Worm (Caenorhabditis elegans) whole organism, L2 larva: ENCODE measurements around the gene nos-2.
A peak's percentile ranks its signal among the peaks of the same experiment; 100 is the strongest.

Source experiments
- F13H6.1 ChIP-seq: sonication (generic microtip); optimal IDR thresholded peaks from 2 replicates; lab custom pipeline; 2016; ENCODE audit warnings: missing genetic modification characterization, missing compliant biosample characterization
- R02D3.7 ChIP-seq: fragments of 150-350 bp; optimal IDR thresholded peaks from 2 replicates; lab custom pipeline; 2014; ENCODE audit warnings: missing biosample characterization, missing genetic modification characterization
- Y55F3AM.14 ChIP-seq: fragments of 200-800 bp; sonication (Bioruptor generic); optimal IDR thresholded peaks from 2 replicates; lab custom pipeline; 2018; ENCODE audit warnings: mild to moderate bottlenecking, missing genetic modification characterization, missing compliant biosample characterization
- alr-1 ChIP-seq: fragments of 150-350 bp; optimal IDR thresholded peaks from 2 replicates; lab custom pipeline; 2014; ENCODE audit warnings: missing biosample characterization, missing genetic modification characterization
- blmp-1 ChIP-seq: sonication (generic microtip); optimal IDR thresholded peaks from 2 replicates; lab custom pipeline; 2017; ENCODE audit warnings: missing genetic modification characterization, mild to moderate bottlenecking, missing compliant biosample characterization, antibody characterized with exemption, moderate library complexity; ENCODE audit not compliant: insufficient read depth
- ceh-16 ChIP-seq: fragments of 150-350 bp; optimal IDR thresholded peaks from 2 replicates; lab custom pipeline; 2014; ENCODE audit warnings: missing biosample characterization, missing genetic modification characterization
- ceh-82 ChIP-seq: fragments of 150-350 bp; optimal IDR thresholded peaks from 2 replicates; lab custom pipeline; 2014; ENCODE audit warnings: missing biosample characterization, missing genetic modification characterization
- crh-2 ChIP-seq: sonication (generic microtip); optimal IDR thresholded peaks from 2 replicates; lab custom pipeline; 2017; ENCODE audit warnings: missing biosample characterization, missing genetic modification characterization
- dmd-4 ChIP-seq: sonication (generic microtip); optimal IDR thresholded peaks from 2 replicates; lab custom pipeline; 2017; ENCODE audit warnings: missing biosample characterization, missing genetic modification characterization
- egl-27 ChIP-seq: sonication (generic microtip); optimal IDR thresholded peaks from 3 replicates; lab custom pipeline; 2017; ENCODE audit warnings: missing biosample characterization, missing genetic modification reagents, missing genetic modification characterization
- elt-1 ChIP-seq: fragments of 150-350 bp; optimal IDR thresholded peaks from 2 replicates; lab custom pipeline; 2014; ENCODE audit warnings: missing biosample characterization, missing genetic modification characterization
- fos-1 ChIP-seq: fragments of 150-350 bp; optimal IDR thresholded peaks from 2 replicates; lab custom pipeline; 2014; ENCODE audit warnings: missing biosample characterization, missing genetic modification characterization
- gmeb-1 ChIP-seq: fragments of 150-350 bp; optimal IDR thresholded peaks from 2 replicates; lab custom pipeline; 2014; ENCODE audit warnings: missing biosample characterization, missing genetic modification characterization
- lin-11 ChIP-seq: fragments of 150-350 bp; sonication (generic microtip); optimal IDR thresholded peaks from 2 replicates; lab custom pipeline; 2014; ENCODE audit warnings: missing biosample characterization, missing genetic modification characterization, inconsistent platforms, mixed read lengths
- lin-13 ChIP-seq: fragments of 150-350 bp; optimal IDR thresholded peaks from 2 replicates; lab custom pipeline; 2014; ENCODE audit warnings: missing biosample characterization, missing genetic modification reagents, missing genetic modification characterization
- lin-39 ChIP-seq: fragments of 150-350 bp; optimal IDR thresholded peaks from 2 replicates; lab custom pipeline; 2014; ENCODE audit warnings: missing biosample characterization, missing genetic modification reagents, missing genetic modification characterization
- lsy-2 ChIP-seq, 2 experiments: fragments of 150-350 bp in 1 of 2; sonication (generic microtip) in 1 of 2; optimal IDR thresholded peaks; 2 replicates each; lab custom pipeline; 2014 to 2017; ENCODE audit warnings: missing biosample characterization in 2 of 2, missing genetic modification characterization in 2 of 2
- mab-5 ChIP-seq: fragments of 150-350 bp; optimal IDR thresholded peaks from 2 replicates; lab custom pipeline; 2014; ENCODE audit warnings: missing biosample characterization, missing genetic modification characterization
- mdl-1 ChIP-seq, 2 experiments: fragments of 150-350 bp in 1 of 2; sonication (generic microtip) in 1 of 2; optimal IDR thresholded peaks; 2 replicates each; lab custom pipeline; 2017; ENCODE audit warnings: missing biosample characterization in 2 of 2, missing genetic modification characterization in 2 of 2
- nhr-10 ChIP-seq: sonication (generic microtip); optimal IDR thresholded peaks from 2 replicates; lab custom pipeline; 2017; ENCODE audit warnings: missing biosample characterization, missing genetic modification characterization
- nhr-11 ChIP-seq: fragments of 150-350 bp; optimal IDR thresholded peaks from 2 replicates; lab custom pipeline; 2014; ENCODE audit warnings: missing biosample characterization, missing genetic modification characterization
- nhr-129 ChIP-seq: fragments of 150-350 bp; optimal IDR thresholded peaks from 2 replicates; lab custom pipeline; 2014; ENCODE audit warnings: missing biosample characterization, missing genetic modification characterization
- nhr-21 ChIP-seq: fragments of 150-350 bp; optimal IDR thresholded peaks from 2 replicates; lab custom pipeline; 2014; ENCODE audit warnings: missing biosample characterization, missing genetic modification characterization
- nhr-23 ChIP-seq: fragments of 150-350 bp; optimal IDR thresholded peaks from 2 replicates; lab custom pipeline; 2014; ENCODE audit warnings: missing biosample characterization, missing genetic modification reagents, missing genetic modification characterization
- nhr-237 ChIP-seq: fragments of 150-350 bp; optimal IDR thresholded peaks from 2 replicates; lab custom pipeline; 2014; ENCODE audit warnings: missing biosample characterization, missing genetic modification characterization
- nhr-25 ChIP-seq: fragments of 150-350 bp; sonication (generic microtip); optimal IDR thresholded peaks from 3 replicates; lab custom pipeline; 2014; ENCODE audit warnings: missing biosample characterization, missing genetic modification characterization
- nhr-6 ChIP-seq: fragments of 150-350 bp; optimal IDR thresholded peaks from 2 replicates; lab custom pipeline; 2014; ENCODE audit warnings: missing biosample characterization, missing genetic modification characterization
- peb-1 ChIP-seq: fragments of 150-350 bp; optimal IDR thresholded peaks from 2 replicates; lab custom pipeline; 2014; ENCODE audit warnings: missing biosample characterization, missing genetic modification characterization
- sem-4 ChIP-seq: fragments of 150-350 bp; optimal IDR thresholded peaks from 2 replicates; lab custom pipeline; 2014; ENCODE audit warnings: missing biosample characterization, missing genetic modification reagents, missing genetic modification characterization
- skn-1 ChIP-seq: sonication (generic microtip); optimal IDR thresholded peaks from 2 replicates; lab custom pipeline; 2017; ENCODE audit warnings: missing biosample characterization, missing genetic modification characterization
- sma-3 ChIP-seq: sonication (generic microtip); optimal IDR thresholded peaks from 2 replicates; lab custom pipeline; 2016; ENCODE audit warnings: missing genetic modification reagents, missing genetic modification characterization, missing compliant biosample characterization
- sma-9 ChIP-seq, 2 experiments: fragments of 150-350 bp in 1 of 2; sonication (generic microtip) in 1 of 2; optimal IDR thresholded peaks; 2 replicates each; lab custom pipeline; 2014 to 2016; ENCODE audit warnings: missing genetic modification characterization in 2 of 2, mild to moderate bottlenecking in 1 of 2, missing biosample characterization in 1 of 2, missing compliant biosample characterization in 1 of 2, missing genetic modification reagents in 1 of 2, moderate library complexity in 1 of 2
- unc-39 ChIP-seq: fragments of 150-350 bp; optimal IDR thresholded peaks from 2 replicates; lab custom pipeline; 2014; ENCODE audit warnings: missing biosample characterization, missing genetic modification characterization
- unc-55 ChIP-seq: fragments of 150-350 bp; sonication (generic microtip); optimal IDR thresholded peaks from 3 replicates; lab custom pipeline; 2014; ENCODE audit warnings: missing biosample characterization, missing genetic modification reagents, missing genetic modification characterization
- ztf-4 ChIP-seq: fragments of 150-350 bp; optimal IDR thresholded peaks from 2 replicates; lab custom pipeline; 2014; ENCODE audit warnings: missing biosample characterization, missing genetic modification characterization

nos-2 gene

DNA sequence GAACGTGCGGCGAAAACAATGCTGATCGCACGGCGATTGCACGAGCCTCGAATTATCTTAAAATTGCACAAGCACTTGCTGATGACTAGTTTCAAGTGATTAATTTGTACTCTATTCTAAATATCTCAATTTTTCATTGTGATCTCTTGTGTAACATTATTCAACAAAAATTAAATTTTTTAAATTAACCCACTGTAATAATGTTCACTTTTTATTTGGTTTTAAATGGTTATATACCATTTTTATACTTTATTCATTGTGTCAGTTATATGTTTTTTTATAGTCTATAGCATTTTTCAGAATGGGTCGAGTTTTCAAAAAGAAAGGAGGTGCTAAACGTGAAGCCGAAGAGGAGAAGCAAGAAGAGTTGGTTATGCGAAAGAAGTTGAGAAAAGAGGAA lies 11.8 kb upstream of the nos-2 start, which contains the start of gene ZK1127.4:
TSS of gene ZK1127.4 (plus strand) at position 301 of the 400 bp plus-strand sequence.
- TF ChIP-seq sem-4 (tag; lab: Kevin White, UChicago) (no peak), lsy-2 (tag; optimal IDR thresholded peaks at IDR 0.05; lab: Kevin White, UChicago) (no peak)

DNA sequence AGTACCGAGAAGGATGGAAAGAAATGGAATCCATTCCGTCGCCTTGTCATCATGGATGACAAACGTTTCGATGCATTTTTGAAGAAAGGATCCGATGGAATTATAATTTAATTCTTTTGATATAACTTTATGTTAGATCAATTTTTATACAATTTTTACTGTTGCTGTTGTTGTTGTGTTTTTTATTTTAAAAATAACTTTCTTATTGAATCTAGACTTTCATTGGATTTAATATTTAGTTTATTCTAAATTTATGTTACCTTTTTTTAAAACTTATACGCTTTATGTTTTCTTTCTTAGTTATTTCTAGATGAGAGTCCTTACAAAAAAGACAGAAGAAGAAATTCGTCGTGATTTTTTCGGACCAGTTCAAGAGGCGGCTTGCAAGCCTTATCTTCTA lies 10.4 kb upstream of the nos-2 start, which contains the start of gene ZK1127.3:
TSS of gene ZK1127.3 (plus strand) at position 301 of the 400 bp plus-strand sequence.
- TF ChIP-seq nhr-10 (tag; lab: Kevin White, UChicago), result no peak
- TF ChIP-seq mab-5, result no peak
- TF ChIP-seq egl-27, result no peak
- TF ChIP-seq nhr-237 (tag; lab: Kevin White, UChicago), result no peak
- no peak for TF ChIP-seq nhr-6 (tag; lab: Kevin White, UChicago)
- TF ChIP-seq nhr-129 (tag; lab: Kevin White, UChicago), result no peak
- no peak for TF ChIP-seq R02D3.7 (tag; lab: Kevin White, UChicago)
- no peak for TF ChIP-seq unc-39 (tag; lab: Kevin White, UChicago)
- TF ChIP-seq nhr-25, result no peak
- TF ChIP-seq, all 48 proteins: peak for 0

DNA sequence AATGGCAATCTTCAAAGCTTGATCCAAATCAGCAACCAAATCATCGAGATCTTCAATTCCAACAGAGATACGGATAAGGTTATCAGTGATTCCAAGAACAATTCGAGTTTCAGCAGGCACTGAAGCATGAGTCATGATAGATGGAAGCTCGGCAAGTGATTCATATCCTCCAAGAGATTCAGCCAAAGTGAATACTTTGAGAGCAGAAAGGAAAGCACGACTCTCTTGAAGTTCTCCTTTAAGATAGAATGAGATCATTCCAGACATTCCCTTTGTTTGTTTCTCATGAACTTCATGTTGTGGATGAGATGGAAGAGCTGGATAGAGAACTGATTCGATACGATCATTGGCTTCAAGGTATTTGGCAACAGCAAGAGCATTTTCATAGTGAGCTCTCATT lies 9.1 kb upstream of the nos-2 start:
- TF ChIP-seq nhr-11 (tag; lab: Kevin White, UChicago), result no peak
- TF ChIP-seq unc-55 (GFP tag; lab: Kevin White, UChicago), result no peak
- TF ChIP-seq ceh-16 (tag; lab: Kevin White, UChicago), result no peak
- no peak for TF ChIP-seq dmd-4 (tag; lab: Kevin White, UChicago)
- peak; percentile 2 for TF ChIP-seq sma-9 (GFP tag; optimal IDR thresholded peaks at IDR 0.05; lab: Kevin White, UChicago)
- no peak for TF ChIP-seq sma-9 (tag; optimal IDR thresholded peaks at IDR 0.05; lab: Kevin White, UChicago)
- TF ChIP-seq nhr-237 (tag; lab: Kevin White, UChicago), result no peak
- TF ChIP-seq peb-1 (tag; lab: Kevin White, UChicago), result no peak
- no peak for TF ChIP-seq mab-5

DNA sequence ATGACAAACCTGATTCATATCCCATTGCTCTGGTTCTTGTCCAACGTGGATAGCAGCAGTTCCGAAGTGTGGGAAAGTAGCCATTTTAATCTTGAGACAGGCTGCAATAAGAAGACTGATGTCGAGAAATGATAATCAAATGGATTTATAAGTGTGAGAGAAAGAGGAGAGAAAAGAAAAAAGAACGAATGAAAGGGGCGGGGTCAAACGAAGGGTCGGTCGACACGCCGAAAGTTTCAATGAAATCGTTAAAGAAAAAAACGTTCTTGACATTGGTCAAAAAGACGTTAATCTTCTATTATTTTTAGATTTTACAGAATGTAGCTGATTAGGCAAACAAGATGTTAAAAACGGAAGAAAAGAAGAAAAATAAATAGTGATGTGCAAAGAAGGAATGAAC lies 7.6 kb upstream of the nos-2 start, which contains the start of gene cth-2:
TSS of gene cth-2 (minus strand) at position 101 of the 400 bp plus-strand sequence.
- no peak for TF ChIP-seq elt-1
- TF ChIP-seq egl-27, result no peak
- no peak for TF ChIP-seq alr-1 (tag; lab: Kevin White, UChicago)
- peak; percentile 13 for TF ChIP-seq nhr-25
- no peak for TF ChIP-seq ceh-82 (tag; lab: Kevin White, UChicago)
- TF ChIP-seq Y55F3AM.14, result no peak

DNA sequence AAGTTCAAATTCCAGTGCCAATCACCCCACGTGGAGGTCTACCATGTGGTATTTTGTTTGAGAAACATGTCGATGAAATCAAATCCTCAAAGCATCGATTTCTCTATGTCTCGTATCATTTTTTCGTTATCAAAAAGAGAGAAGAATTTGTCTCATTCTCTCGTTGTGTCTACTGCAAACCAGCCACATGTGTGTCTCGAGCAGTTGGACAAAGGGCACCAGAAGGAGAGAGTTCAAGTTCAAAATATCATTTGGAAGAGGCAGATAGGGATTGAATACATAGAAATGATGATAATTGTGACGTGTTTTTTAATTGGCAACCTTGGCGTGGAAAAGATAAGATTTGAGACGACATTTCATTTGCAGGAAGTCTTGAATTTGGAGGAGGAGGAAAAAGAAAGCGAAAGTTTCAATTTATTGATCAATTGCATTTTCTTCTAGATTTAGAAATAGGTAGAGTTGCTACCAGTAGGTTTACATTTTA lies 6.1 kb upstream of the nos-2 start:
- TF ChIP-seq nhr-11 (tag; lab: Kevin White, UChicago) (no peak), skn-1 (tag; lab: Kevin White, UChicago) (peak; percentile 89), nhr-23 (tag; lab: Kevin White, UChicago) (no peak), nhr-21 (tag; lab: Kevin White, UChicago) (peak; percentile 62), nhr-6 (tag; lab: Kevin White, UChicago) (peak; percentile 73), nhr-129 (tag; lab: Kevin White, UChicago) (peak; percentile 84), lsy-2 (tag; optimal IDR thresholded peaks at IDR 0.05; lab: Kevin White, UChicago) (peak in 1 of 2 experiments; percentile 58), sma-3 (GFP tag; lab: Kevin White, UChicago) (peak; percentile 53), nhr-25 (peak; percentile 48), nhr-237 (tag; lab: Kevin White, UChicago) (no peak), R02D3.7 (tag; lab: Kevin White, UChicago) (no peak), ztf-4 (peak; percentile 36), crh-2 (peak; percentile 85), F13H6.1 (tag; lab: Kevin White, UChicago) (peak; percentile 72), fos-1 (tag; lab: Kevin White, UChicago) (peak; percentile 83), sma-9 (GFP tag; optimal IDR thresholded peaks at IDR 0.05; lab: Kevin White, UChicago) (peak; percentile 95), sma-9 (tag; optimal IDR thresholded peaks at IDR 0.05; lab: Kevin White, UChicago) (no peak), lin-11 (no peak), mab-5 (peak; percentile 3), blmp-1 (tag; lab: Kevin White, UChicago) (peak; percentile 79), lin-39 (tag; lab: Kevin White, UChicago) (no peak), gmeb-1 (tag; lab: Kevin White, UChicago) (peak; percentile 38), lin-13 (peak; percentile 11), egl-27 (peak; percentile 20), mdl-1 (tag; optimal IDR thresholded peaks at IDR 0.05; lab: Kevin White, UChicago) (peak in 1 of 2 experiments; percentile 48)
